Worm (Caenorhabditis elegans) whole organism, midembryonic: ENCODE measurements around the gene osg-1.

Experiments
- flt-1 ChIP-seq: fragments of 200-800 bp; sonication (Bioruptor generic); IDR thresholded peaks from 2 replicates; pipeline ENCODE4 v1.3.6; 2022; ENCODE audit warnings: missing genetic modification characterization, missing compliant biosample characterization
- klf-2 ChIP-seq: fragments of 200-800 bp; sonication (Bioruptor generic); conservative IDR thresholded peaks from 2 replicates; pipeline ENCODE4 v1.3.6; 2022; ENCODE audit warnings: missing genetic modification reagents, missing genetic modification characterization, missing compliant biosample characterization
- med-1 ChIP-seq: sonication (generic microtip); optimal IDR thresholded peaks from 2 replicates; lab custom pipeline; 2017; ENCODE audit warnings: missing genetic modification characterization, mild to moderate bottlenecking, missing compliant biosample characterization, antibody characterized with exemption, missing genetic modification reagents; ENCODE audit not compliant: insufficient read depth
- ztf-29 ChIP-seq: fragments of 200-800 bp; sonication (Bioruptor generic); IDR thresholded peaks from 2 replicates; pipeline ENCODE4 v1.3.6; 2022; ENCODE audit warnings: missing genetic modification reagents, missing genetic modification characterization, missing compliant biosample characterization

DNA sequence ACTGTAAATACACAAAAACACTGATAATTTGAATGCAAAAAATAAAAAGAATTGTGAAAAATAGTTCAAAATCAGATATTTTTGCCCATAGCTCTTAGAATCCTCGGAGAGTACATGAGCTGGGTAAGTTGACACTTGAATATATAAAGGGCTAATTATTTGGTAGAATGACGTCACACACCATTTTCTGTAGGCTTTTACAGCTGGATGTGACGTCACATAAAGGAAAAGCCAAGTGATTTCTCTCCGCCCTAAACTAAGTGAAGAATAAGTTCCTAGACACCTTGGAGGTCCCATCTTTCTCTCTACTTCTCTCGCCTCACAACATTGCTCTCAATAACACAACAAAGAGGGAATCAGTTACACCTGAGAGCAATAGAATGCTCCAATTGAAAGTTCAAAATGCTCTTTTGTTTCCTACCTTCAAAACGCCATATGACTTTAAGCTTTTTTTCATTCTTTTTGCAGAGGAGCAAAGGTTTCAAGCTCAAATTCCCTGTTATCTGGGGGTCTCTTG lies at the start of gene osg-1:
- TF ChIP-seq klf-2 (GFP tag; lab: Robert Waterston, UW) (no peak), ztf-29 (GFP tag; lab: Robert Waterston, UW) (no peak), flt-1 (GFP tag; lab: Robert Waterston, UW) (no peak), med-1 (GFP tag; lab: Kevin White, UChicago) (no peak)
